Worm (Caenorhabditis elegans): ENCODE measurements around the gene R05G6.3.
"Not testable (repeated sequence)": the region's sequence is repeated elsewhere in the genome, so short reads cannot be mapped to it uniquely, and the experiment has no call there.

The R05G6.3 gene

ce11 chrIV:7563850-7564249, 47.5 kb downstream of the R05G6.3 start, which contains the start of gene F32E10.9:
Gene F32E10.9, minus strand, starts transcription at chrIV:7563950.
- not testable (repeated sequence) for TF ChIP-seq med-1 (GFP tag; optimal IDR thresholded peaks at IDR 0.05; ENCODE audit: insufficient read depth); ztf-29 (GFP tag; IDR thresholded peaks at IDR 0.05); klf-2 (GFP tag; conservative IDR thresholded peaks at IDR 0.05)

Data from whole organism, midembryonic.